Fruit fly (Drosophila melanogaster): ENCODE data around the gene Fer1.

Fer1 gene

DNA sequence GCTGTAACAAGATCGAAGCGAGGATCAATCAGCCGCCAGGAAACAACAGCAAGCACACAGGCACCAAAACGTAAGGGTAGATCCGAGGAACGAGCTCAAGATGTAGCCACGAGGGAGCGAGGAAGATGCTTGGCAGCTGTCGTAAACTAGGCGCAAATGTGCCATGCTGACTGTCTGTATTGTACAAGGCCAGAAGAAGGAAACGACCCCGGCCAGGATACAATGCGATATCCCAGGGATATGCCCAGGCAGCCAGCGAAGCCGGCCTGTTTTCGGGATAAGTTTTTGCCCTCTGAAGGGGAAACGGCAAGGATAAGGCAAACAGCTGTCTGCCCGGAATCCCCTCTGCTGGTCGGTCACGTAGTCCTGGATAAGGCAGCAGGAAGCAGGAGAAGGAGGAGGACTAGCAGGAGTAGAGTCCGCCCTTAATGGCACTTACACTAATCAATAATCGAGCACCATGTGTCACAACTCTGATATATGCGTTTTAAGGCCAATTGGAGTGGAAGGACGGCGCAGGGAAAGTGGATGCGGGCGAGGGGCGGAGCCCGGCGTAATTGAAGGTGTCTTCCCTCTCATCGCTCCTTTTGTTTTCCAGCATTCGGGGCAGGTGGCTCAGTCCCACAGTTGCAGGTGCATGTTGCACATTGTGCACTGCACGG lies 30.4 kb upstream of the Fer1 start:
- TF ChIP-seq psq (optimal IDR thresholded peaks at IDR 0.05) (no peak), ttk (optimal IDR thresholded peaks at IDR 0.05) (no peak), Sin3A (optimal IDR thresholded peaks at IDR 0.05) (no peak), Myc (optimal IDR thresholded peaks at IDR 0.05) (no peak), insv (optimal IDR thresholded peaks at IDR 0.05) (no peak), h (optimal IDR thresholded peaks at IDR 0.05) (no peak)

DNA sequence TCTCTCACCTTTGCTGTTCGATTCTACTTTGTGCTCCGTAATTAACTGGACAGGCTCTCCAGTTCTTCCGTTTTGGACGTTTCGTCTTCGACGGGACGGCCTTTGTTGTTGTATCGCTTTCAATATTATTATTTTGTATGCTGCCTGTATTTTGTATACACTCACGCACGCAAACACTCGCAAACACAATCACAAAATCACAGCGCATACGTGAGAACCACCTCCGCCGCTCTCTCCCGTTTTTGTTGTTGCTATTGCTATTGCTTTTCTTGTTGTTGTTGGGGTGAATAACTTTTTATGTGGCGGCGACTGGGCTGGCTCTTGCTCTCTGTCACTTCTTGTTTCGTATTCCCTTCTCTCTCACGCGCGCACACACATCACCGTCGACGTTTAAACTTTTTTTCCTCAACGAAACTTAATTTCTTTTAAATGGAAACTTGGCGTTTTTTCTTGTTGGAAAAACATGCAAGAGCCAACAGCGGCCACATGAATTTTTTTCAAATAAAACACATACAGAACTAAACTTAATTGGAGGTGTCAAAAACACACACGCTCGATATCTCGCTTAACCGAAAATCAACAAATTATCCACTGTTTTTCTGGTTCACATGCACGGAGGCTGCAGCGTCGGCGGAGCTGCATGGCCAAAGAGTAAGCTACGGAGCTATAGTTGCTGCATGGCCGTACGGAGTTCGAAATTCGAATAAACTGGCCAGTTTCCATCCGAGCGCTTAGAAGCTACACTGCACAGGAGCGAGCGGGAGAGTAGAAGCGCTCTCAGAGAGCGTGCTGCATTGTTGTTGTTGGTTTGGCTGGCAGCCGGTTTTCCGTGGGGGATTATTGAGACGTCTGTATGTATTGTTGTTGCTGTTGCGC lies 28.1 kb upstream of the Fer1 start:
- TF ChIP-seq Sin3A (optimal IDR thresholded peaks at IDR 0.05) (no peak), ttk (optimal IDR thresholded peaks at IDR 0.05) (no peak)

DNA sequence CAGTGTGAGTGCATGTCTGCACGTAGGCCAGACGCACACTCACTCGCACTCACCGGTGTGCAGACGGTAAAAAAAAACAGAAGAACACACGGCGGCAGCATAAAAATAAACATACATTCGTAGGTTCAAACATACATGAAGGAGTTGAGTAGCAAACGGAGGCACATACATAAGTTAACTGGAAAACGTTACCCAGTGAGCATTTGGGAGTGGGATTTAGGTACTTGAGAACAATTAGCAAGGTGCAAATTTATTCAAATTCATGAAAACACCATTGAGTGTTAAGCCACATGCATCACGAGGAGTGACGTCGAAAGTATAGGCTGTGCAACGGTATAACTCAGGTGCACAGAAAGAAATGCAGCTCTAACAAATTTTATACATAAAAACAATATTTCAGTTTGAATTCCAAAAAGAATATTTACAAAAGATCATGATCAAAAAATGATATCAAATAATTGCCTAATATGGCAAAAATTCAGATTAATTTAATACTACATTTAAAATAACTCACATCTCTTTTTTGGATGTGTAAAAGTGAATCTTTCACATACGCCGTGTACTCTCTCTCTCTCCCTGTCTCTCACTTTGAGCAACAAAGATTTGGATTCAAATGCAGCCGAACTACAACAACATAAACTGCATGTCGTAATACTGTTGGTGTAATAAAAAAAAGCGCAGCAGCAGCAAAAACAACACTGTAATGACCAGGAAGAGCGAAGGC lies 27.3 kb upstream of the Fer1 start:
- TF ChIP-seq psq (optimal IDR thresholded peaks at IDR 0.05) = no peak
- no peak for TF ChIP-seq h (optimal IDR thresholded peaks at IDR 0.05)
- TF ChIP-seq ttk (optimal IDR thresholded peaks at IDR 0.05) = no peak
- TF ChIP-seq insv (optimal IDR thresholded peaks at IDR 0.05) = no peak
- TF ChIP-seq Myc (optimal IDR thresholded peaks at IDR 0.05) = no peak
- TF ChIP-seq Sin3A (optimal IDR thresholded peaks at IDR 0.05) = no peak

DNA sequence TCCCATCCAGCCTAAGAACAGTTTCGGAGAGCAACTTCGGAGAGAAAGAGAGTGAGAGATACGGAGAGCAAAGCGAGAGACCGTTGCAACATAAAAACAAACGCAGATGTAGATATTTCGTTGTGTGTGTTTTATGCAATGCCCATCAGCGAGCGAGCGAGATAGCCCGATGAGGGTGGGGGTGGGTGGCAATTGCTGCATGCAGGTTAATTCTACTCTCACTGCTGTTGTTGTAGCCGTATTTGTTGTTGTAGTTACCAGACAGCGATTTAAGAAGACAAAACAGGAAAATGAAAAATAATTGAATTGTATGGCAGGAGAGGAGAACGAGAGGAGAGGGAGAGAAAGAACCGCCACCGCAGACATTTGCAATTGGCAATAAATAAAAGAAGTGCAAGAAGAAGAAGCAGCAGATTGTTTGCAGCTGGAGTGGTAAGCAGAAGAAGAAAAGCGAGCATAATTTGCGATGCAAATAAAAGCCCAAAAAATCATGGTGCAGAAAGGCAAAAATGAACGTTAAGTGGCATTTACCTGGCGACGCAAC lies 26.2 kb upstream of the Fer1 start:
- TF ChIP-seq ttk (optimal IDR thresholded peaks at IDR 0.05) (no peak), psq (optimal IDR thresholded peaks at IDR 0.05) (no peak), h (optimal IDR thresholded peaks at IDR 0.05) (no peak), insv (optimal IDR thresholded peaks at IDR 0.05) (no peak), Myc (optimal IDR thresholded peaks at IDR 0.05) (no peak)

DNA sequence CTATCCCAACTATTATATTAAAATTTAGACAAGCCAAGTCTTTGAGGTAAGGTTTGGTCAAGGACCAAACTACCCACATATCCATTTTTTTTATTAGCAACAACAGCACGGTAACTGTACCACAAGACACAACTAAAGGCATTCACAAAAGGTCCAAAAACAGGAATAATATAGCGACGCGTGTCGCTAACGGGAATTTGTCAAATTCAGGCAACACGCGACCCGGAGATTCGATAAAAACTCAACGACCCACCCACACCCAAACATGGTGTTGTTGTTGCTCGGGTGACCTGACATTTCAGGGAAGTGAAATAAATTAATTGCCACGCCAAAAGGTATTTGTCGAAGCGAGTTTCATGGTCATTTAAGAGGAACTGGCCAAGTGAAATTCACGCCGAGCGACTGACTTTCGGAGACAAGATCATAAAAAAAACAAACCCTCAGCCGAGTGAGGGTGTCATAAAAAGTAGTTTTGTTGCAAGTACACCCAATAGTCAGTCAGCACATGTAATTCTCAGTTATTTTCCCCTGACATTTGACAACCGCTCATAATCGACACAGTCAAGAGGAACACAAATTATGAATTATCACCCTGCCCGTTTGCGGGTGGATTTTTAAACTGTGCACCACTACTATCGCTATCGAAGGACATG lies 24.7 kb upstream of the Fer1 start:
- no peak for TF ChIP-seq Myc (optimal IDR thresholded peaks at IDR 0.05)

DNA sequence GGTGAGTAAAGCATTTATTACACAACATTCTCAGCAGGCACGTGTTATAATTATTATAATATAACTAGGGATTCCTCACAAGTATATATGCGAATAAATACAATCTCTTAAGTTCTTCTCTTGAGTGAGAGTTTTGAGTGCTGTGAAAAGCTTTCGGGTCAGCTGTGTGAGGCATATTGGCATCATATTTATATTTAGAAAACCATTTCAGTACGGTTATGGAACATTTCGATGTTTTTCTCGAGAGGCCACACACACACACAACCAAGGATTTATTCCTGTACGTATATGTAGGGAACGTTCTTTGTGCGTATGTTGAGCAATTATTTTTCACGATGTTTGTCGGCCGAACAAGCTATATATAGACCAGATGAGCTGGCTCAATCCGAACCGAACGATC lies 23.0 kb upstream of the Fer1 start:
- TF ChIP-seq psq (optimal IDR thresholded peaks at IDR 0.05) (no peak), h (optimal IDR thresholded peaks at IDR 0.05) (no peak), insv (optimal IDR thresholded peaks at IDR 0.05) (no peak), ttk (optimal IDR thresholded peaks at IDR 0.05) (no peak), Sin3A (optimal IDR thresholded peaks at IDR 0.05) (no peak), Myc (optimal IDR thresholded peaks at IDR 0.05) (no peak)

DNA sequence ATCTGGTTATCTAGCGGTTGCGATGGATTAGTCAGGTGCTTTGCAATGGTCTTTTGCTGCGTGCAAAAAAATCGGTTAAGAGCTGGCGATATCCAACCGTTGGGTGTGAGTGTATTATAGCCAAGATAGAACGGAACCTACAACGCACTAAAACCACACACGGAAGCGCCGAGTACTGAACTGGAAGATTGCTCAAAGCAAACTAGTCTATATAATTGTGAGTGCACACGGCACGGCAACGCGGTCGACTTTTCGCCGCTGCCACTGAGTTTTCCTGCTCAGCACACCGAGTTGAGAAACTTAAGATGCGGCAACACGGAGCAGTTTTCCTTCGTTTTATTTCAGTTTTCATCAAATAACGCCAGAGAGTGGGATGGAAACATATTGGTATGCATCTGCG lies 19.5 kb upstream of the Fer1 start:
- TF ChIP-seq ttk (optimal IDR thresholded peaks at IDR 0.05) (no peak), psq (optimal IDR thresholded peaks at IDR 0.05) (no peak), insv (optimal IDR thresholded peaks at IDR 0.05) (no peak), h (optimal IDR thresholded peaks at IDR 0.05) (no peak), Myc (optimal IDR thresholded peaks at IDR 0.05) (no peak), Sin3A (optimal IDR thresholded peaks at IDR 0.05) (no peak)

DNA sequence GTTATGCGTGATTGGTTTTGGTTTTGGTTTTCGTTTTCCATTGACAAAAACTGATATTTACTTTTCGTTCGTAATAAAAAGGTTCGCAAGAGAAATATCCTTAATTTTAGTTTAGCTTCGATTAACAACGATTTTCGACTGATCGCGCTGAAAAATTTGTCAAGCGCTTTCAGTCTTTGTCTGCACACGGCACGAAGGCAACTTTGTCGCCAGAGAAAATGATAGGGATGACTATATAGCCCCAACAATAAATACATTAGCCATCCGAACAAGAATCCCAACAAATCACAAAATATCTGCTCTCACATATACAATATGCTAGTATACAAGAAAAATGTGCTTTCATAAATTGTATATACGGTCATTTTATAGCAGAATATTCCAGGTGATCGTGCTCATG lies 18.4 kb upstream of the Fer1 start, which contains the start of gene Mlp84B:
TSS of gene Mlp84B (minus strand) at position 143 of the 400 bp plus-strand sequence.
- no peak for TF ChIP-seq h (optimal IDR thresholded peaks at IDR 0.05)
- no peak for TF ChIP-seq ttk (optimal IDR thresholded peaks at IDR 0.05)
- no peak for TF ChIP-seq Myc (optimal IDR thresholded peaks at IDR 0.05)
- TF ChIP-seq insv (optimal IDR thresholded peaks at IDR 0.05) = no peak
- no peak for TF ChIP-seq psq (optimal IDR thresholded peaks at IDR 0.05)
- no peak for TF ChIP-seq Sin3A (optimal IDR thresholded peaks at IDR 0.05)

DNA sequence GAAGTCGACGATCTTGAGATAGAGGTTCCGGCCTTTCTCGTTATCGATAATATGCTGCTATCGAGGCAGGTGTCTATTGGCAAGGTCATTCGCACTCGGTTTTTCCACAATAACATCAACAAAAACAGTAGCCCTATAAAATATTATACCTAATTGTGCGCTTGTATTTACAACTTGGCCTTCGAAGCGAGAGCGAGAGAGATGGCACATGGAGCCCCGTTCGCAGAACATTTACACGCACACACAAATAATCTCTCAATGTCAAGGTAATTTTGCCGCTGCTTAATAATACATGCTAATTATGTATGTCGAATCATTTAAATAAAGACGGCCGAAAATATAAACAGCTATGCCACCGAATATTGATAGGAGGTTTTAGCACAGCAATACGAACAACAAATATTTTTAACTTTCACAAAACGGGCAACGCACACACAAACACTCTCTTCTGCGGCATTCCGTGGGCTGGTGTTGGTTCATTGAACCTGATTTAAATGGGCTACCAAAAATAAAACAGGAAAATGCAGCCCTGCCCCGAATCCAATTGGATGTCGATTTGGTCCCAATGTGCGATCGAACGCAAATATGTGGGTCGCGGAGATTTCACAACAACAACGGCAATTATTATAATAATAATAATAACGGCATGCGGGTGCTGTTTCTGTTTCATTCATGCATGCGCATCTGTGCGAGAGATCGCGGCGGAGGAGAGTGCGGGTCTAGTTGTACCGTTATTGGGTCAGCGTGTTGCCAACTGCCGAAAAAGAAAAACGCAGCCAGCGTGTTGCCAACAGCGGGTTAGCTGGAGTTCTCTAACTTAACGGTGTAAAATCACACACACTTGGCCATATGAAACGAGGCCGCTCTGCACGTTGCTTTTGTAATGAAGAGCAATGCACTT lies 13.6 kb upstream of the Fer1 start:
- TF ChIP-seq h (optimal IDR thresholded peaks at IDR 0.05) (no peak), insv (optimal IDR thresholded peaks at IDR 0.05) (no peak), Sin3A (optimal IDR thresholded peaks at IDR 0.05) (no peak), ttk (optimal IDR thresholded peaks at IDR 0.05) (no peak), psq (optimal IDR thresholded peaks at IDR 0.05) (no peak), Myc (optimal IDR thresholded peaks at IDR 0.05) (no peak)

DNA sequence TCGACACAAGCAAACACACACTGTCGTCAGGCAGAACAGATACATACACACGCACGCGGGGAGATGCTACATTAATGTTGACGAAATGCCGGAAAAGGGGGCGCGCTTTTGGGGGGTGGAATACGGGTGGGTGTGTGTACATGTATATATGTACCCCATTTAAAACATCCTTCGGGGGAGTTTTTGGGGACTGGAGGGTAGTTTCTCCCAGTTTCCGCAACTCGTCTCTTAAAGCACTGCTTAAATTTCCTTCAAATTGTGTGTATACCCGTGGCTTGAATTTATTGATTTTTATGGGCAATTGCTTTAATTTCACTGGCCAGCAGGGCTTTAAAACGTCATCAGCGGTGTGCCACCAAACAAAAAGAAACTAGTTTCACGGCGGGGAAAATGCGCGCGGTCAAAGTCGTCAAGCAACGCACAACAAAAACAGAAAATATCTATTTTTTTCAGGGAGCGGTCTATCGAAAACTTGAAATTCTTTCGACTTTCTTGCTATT lies 12.9 kb upstream of the Fer1 start:
- TF ChIP-seq psq (optimal IDR thresholded peaks at IDR 0.05) (no peak), h (optimal IDR thresholded peaks at IDR 0.05) (no peak), insv (optimal IDR thresholded peaks at IDR 0.05) (no peak)

DNA sequence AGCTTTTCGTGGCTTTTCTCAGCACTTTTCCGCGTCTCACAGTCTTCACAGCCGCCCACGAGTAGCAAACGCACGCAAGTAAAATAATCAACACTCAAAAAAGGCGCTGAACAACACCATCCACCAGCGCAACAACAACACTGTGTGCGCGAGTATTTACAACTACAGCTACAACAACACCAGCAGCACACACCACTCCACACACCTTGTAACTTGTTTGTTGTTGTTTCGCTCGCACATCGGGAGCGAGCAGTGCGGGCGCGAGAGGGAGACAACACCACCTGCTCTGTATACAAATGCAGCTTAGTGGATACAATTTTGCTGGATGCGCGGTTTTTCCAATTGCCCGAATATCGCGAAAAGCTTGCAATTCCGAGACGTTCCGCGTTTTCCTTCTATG lies 12.3 kb upstream of the Fer1 start:
- TF ChIP-seq h (optimal IDR thresholded peaks at IDR 0.05) (no peak), ttk (optimal IDR thresholded peaks at IDR 0.05) (no peak), psq (optimal IDR thresholded peaks at IDR 0.05) (no peak), Sin3A (optimal IDR thresholded peaks at IDR 0.05) (no peak), insv (optimal IDR thresholded peaks at IDR 0.05) (no peak), Myc (optimal IDR thresholded peaks at IDR 0.05) (no peak)

Measured in Kc167 (cell line).